Worm (Caenorhabditis elegans) whole organism, late embryonic: ENCODE results near the gene T03F6.9.

Source experiments
- C08G9.2 ChIP-seq: sonication (generic microtip); optimal IDR thresholded peaks from 2 replicates; lab custom pipeline; 2016; ENCODE audit warnings: mild to moderate bottlenecking, missing genetic modification characterization, moderate library complexity, missing compliant biosample characterization
- C38D4.7 ChIP-seq: fragments of 200-800 bp; sonication (Bioruptor generic); optimal IDR thresholded peaks from 2 replicates; lab custom pipeline; 2018; ENCODE audit warnings: mild to moderate bottlenecking, missing genetic modification characterization, moderate library complexity, missing compliant biosample characterization
- F13H6.1 ChIP-seq: sonication (generic microtip); optimal IDR thresholded peaks from 2 replicates; lab custom pipeline; 2016; ENCODE audit warnings: missing genetic modification characterization, missing compliant biosample characterization
- Y22D7AL.16 ChIP-seq: sonication (generic microtip); optimal IDR thresholded peaks from 2 replicates; lab custom pipeline; 2016; ENCODE audit warnings: missing genetic modification characterization, missing compliant biosample characterization
- ahr-1 ChIP-seq: sonication (generic microtip); optimal IDR thresholded peaks from 2 replicates; lab custom pipeline; 2016; ENCODE audit warnings: missing genetic modification characterization, missing compliant biosample characterization
- ceh-14 ChIP-seq: sonication (generic microtip); optimal IDR thresholded peaks from 2 replicates; lab custom pipeline; 2016; ENCODE audit warnings: missing genotype, missing genetic modification characterization, missing compliant biosample characterization
- ceh-18 ChIP-seq: sonication (generic microtip); optimal IDR thresholded peaks from 2 replicates; lab custom pipeline; 2016; ENCODE audit warnings: missing genetic modification characterization, missing compliant biosample characterization
- ceh-19 ChIP-seq: fragments of 200-800 bp; sonication (Bioruptor generic); optimal IDR thresholded peaks from 2 replicates; lab custom pipeline; 2018; ENCODE audit warnings: mild to moderate bottlenecking, missing genetic modification characterization, missing compliant biosample characterization
- ceh-22 ChIP-seq: sonication (generic microtip); optimal IDR thresholded peaks from 2 replicates; lab custom pipeline; 2017; ENCODE audit warnings: missing biosample characterization, missing genetic modification characterization
- ceh-30 ChIP-seq: fragments of 150-350 bp; optimal IDR thresholded peaks from 2 replicates; lab custom pipeline; 2014; ENCODE audit warnings: missing biosample characterization, missing genetic modification characterization
- ceh-34 ChIP-seq: sonication (generic microtip); optimal IDR thresholded peaks from 2 replicates; lab custom pipeline; 2016; ENCODE audit warnings: mild to moderate bottlenecking, missing genetic modification characterization, missing compliant biosample characterization
- ceh-45 ChIP-seq: fragments of 200-800 bp; sonication (Bioruptor generic); IDR thresholded peaks from 2 replicates; pipeline ENCODE4 v1.3.6; 2022; ENCODE audit warnings: missing genetic modification reagents, missing genetic modification characterization, missing compliant biosample characterization
- ceh-48 ChIP-seq: sonication (generic microtip); optimal IDR thresholded peaks from 2 replicates; lab custom pipeline; 2016; ENCODE audit warnings: missing genetic modification characterization, inconsistent platforms, missing compliant biosample characterization
- ceh-6 ChIP-seq: fragments of 200-800 bp; sonication (Bioruptor generic); optimal IDR thresholded peaks from 2 replicates; lab custom pipeline; 2018; ENCODE audit warnings: mild to moderate bottlenecking, missing genetic modification characterization, missing compliant biosample characterization
- dmd-4 ChIP-seq: sonication (generic microtip); optimal IDR thresholded peaks from 2 replicates; lab custom pipeline; 2016; ENCODE audit warnings: borderline replicate concordance, missing genetic modification characterization, missing compliant biosample characterization
- dve-1 ChIP-seq: sonication (generic microtip); optimal IDR thresholded peaks from 2 replicates; lab custom pipeline; 2017; ENCODE audit warnings: antibody characterized with exemption, mild to moderate bottlenecking, missing genetic modification characterization, missing compliant biosample characterization
- elt-2 ChIP-seq: sonication (generic microtip); optimal IDR thresholded peaks from 2 replicates; lab custom pipeline; 2016; ENCODE audit warnings: missing genetic modification reagents, missing genetic modification characterization, missing compliant biosample characterization
- elt-4 ChIP-seq: sonication (generic microtip); optimal IDR thresholded peaks from 2 replicates; lab custom pipeline; 2016; ENCODE audit warnings: missing genetic modification characterization, missing compliant biosample characterization
- fax-1 ChIP-seq: sonication (generic microtip); optimal IDR thresholded peaks from 2 replicates; lab custom pipeline; 2016; ENCODE audit warnings: missing genotype, missing genetic modification characterization, missing compliant biosample characterization
- fkh-10 ChIP-seq: fragments of 150-350 bp; optimal IDR thresholded peaks from 2 replicates; lab custom pipeline; 2014; ENCODE audit warnings: missing biosample characterization, missing genetic modification reagents, missing genetic modification characterization
- fkh-6 ChIP-seq: sonication (generic microtip); optimal IDR thresholded peaks from 2 replicates; lab custom pipeline; 2016; ENCODE audit warnings: missing genetic modification characterization, missing compliant biosample characterization
- hlh-13 ChIP-seq: fragments of 200-800 bp; sonication (Bioruptor generic); optimal IDR thresholded peaks from 2 replicates; lab custom pipeline; 2018; ENCODE audit warnings: mild to moderate bottlenecking, missing genetic modification characterization, missing compliant biosample characterization
- hlh-6 ChIP-seq: sonication (generic microtip); optimal IDR thresholded peaks from 2 replicates; lab custom pipeline; 2016; ENCODE audit warnings: missing genotype, missing genetic modification characterization, missing compliant biosample characterization
- lim-6 ChIP-seq: sonication (generic microtip); optimal IDR thresholded peaks from 2 replicates; lab custom pipeline; 2016; ENCODE audit warnings: missing genetic modification characterization, missing compliant biosample characterization
- lin-11 ChIP-seq: fragments of 200-800 bp; sonication (Bioruptor generic); optimal IDR thresholded peaks from 2 replicates; lab custom pipeline; 2018; ENCODE audit warnings: mild to moderate bottlenecking, missing genetic modification characterization, missing compliant biosample characterization
- madf-2 ChIP-seq: sonication (generic microtip); optimal IDR thresholded peaks from 2 replicates; lab custom pipeline; 2017; ENCODE audit warnings: missing genetic modification characterization, missing compliant biosample characterization
- mec-3 ChIP-seq: sonication (generic microtip); optimal IDR thresholded peaks from 2 replicates; lab custom pipeline; 2016; ENCODE audit warnings: borderline replicate concordance, missing genetic modification characterization, missing compliant biosample characterization
- nhr-11 ChIP-seq: fragments of 150-350 bp; optimal IDR thresholded peaks from 2 replicates; lab custom pipeline; 2014; ENCODE audit warnings: missing biosample characterization, missing genetic modification characterization
- nhr-232 ChIP-seq: sonication (generic microtip); optimal IDR thresholded peaks from 2 replicates; lab custom pipeline; 2016; ENCODE audit warnings: missing genetic modification characterization, missing compliant biosample characterization
- npax-4 ChIP-seq: sonication (generic microtip); optimal IDR thresholded peaks from 2 replicates; lab custom pipeline; 2016; ENCODE audit warnings: missing genetic modification characterization, missing compliant biosample characterization
- odd-2 ChIP-seq: sonication (generic microtip); optimal IDR thresholded peaks from 2 replicates; lab custom pipeline; 2017; ENCODE audit warnings: antibody characterized with exemption, mild to moderate bottlenecking, missing genetic modification characterization, missing compliant biosample characterization
- pat-9 ChIP-seq: fragments of 200-800 bp; sonication (Bioruptor generic); optimal IDR thresholded peaks from 2 replicates; lab custom pipeline; 2018; ENCODE audit warnings: mild to moderate bottlenecking, missing genetic modification characterization, moderate library complexity, missing compliant biosample characterization
- pax-1 ChIP-seq: fragments of 150-350 bp; optimal IDR thresholded peaks from 2 replicates; lab custom pipeline; 2014; ENCODE audit warnings: missing biosample characterization, missing genetic modification characterization
- pha-2 ChIP-seq: sonication (generic microtip); optimal IDR thresholded peaks from 2 replicates; lab custom pipeline; 2017; ENCODE audit warnings: mild to moderate bottlenecking, missing genetic modification characterization, missing compliant biosample characterization
- ref-2 ChIP-seq: sonication (generic microtip); optimal IDR thresholded peaks from 2 replicates; lab custom pipeline; 2016; ENCODE audit warnings: missing genetic modification characterization, missing compliant biosample characterization
- rnt-1 ChIP-seq: sonication (generic microtip); optimal IDR thresholded peaks from 2 replicates; lab custom pipeline; 2016; ENCODE audit warnings: missing genetic modification characterization, missing compliant biosample characterization
- sdc-2 ChIP-seq: sonication (generic microtip); optimal IDR thresholded peaks from 2 replicates; lab custom pipeline; 2016; ENCODE audit warnings: missing genotype, missing genetic modification characterization, missing compliant biosample characterization
- syd-9 ChIP-seq: sonication (generic microtip); optimal IDR thresholded peaks from 2 replicates; lab custom pipeline; 2016; ENCODE audit warnings: mild to moderate bottlenecking, missing genetic modification characterization, moderate library complexity, missing compliant biosample characterization
- ttx-3 ChIP-seq: sonication (generic microtip); optimal IDR thresholded peaks from 2 replicates; lab custom pipeline; 2016; ENCODE audit warnings: missing genetic modification reagents, missing genetic modification characterization, missing compliant biosample characterization
- unc-3 ChIP-seq, 2 experiments: fragments of 200-800 bp in 1 of 2; sonication (Bioruptor generic) in 1 of 2; sonication (generic microtip) in 1 of 2; conservative IDR thresholded peaks in 1 of 2; optimal IDR thresholded peaks in 1 of 2; 2 replicates each; pipeline versions ENCODE4 v1.3.6 to Lab custom; 2016 to 2022; ENCODE audit warnings: missing compliant biosample characterization in 2 of 2, missing genetic modification characterization in 2 of 2, missing genetic modification reagents in 1 of 2
- unc-55 ChIP-seq: sonication (generic microtip); optimal IDR thresholded peaks from 2 replicates; lab custom pipeline; 2017; ENCODE audit warnings: missing biosample characterization, missing genetic modification reagents, missing genetic modification characterization
- ztf-16 ChIP-seq: sonication (generic microtip); optimal IDR thresholded peaks from 2 replicates; lab custom pipeline; 2017; ENCODE audit warnings: missing genetic modification characterization, missing compliant biosample characterization

T03F6.9 gene

DNA sequence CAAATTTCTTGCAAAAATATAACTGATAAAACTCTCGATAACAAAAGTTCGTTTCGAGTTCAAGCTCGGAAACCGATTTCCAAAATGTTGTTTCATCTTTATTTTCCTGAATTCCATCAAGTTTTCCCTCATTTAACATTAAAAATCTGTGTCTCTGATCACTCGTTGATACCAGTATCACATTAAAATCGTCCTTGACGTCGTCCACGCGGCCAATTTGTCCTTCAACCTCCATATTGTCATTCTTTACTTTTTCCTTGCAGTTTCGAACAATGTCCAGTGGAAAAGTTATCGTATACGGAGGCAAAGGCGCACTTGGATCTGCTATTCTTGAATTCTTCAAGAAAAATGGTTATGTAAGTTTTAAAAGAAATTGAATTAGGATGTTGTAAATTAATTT, 22.8 kb upstream of the T03F6.9 start, which contains the start of gene qdpr-1:
qdpr-1 (plus strand) TSS at position 264 of the 400 bp plus-strand sequence.
- TF ChIP-seq fax-1 (tag; lab: Kevin White, UChicago) = no peak
- TF ChIP-seq npax-4 = no peak
- no peak for TF ChIP-seq pat-9
- TF ChIP-seq fkh-6 (tag; lab: Kevin White, UChicago) = no peak
- no peak for TF ChIP-seq ceh-22 (tag; lab: Kevin White, UChicago)
- no peak for TF ChIP-seq lim-6 (tag; lab: Kevin White, UChicago)
- no peak for TF ChIP-seq ceh-19 (GFP tag; lab: Kevin White, UChicago)
- TF ChIP-seq ceh-18 = no peak
- no peak for TF ChIP-seq ttx-3 (tag; lab: Kevin White, UChicago)
- no peak for TF ChIP-seq hlh-13
- no peak for TF ChIP-seq ztf-16 (tag; lab: Kevin White, UChicago)
- no peak for TF ChIP-seq odd-2 (tag; lab: Kevin White, UChicago)
- TF ChIP-seq ceh-14 (tag; lab: Kevin White, UChicago) = no peak
- no peak for TF ChIP-seq nhr-232
- TF ChIP-seq nhr-11 = no peak
- TF ChIP-seq ahr-1 (tag; lab: Kevin White, UChicago) = no peak
- TF ChIP-seq unc-3 (GFP tag; conservative IDR thresholded peaks at IDR 0.05; lab: Robert Waterston, UW) = no peak
- no peak for TF ChIP-seq unc-3 (tag; optimal IDR thresholded peaks at IDR 0.05; lab: Kevin White, UChicago)
- no peak for TF ChIP-seq ref-2 (tag; lab: Kevin White, UChicago)
- TF ChIP-seq unc-55 (GFP tag; lab: Kevin White, UChicago) = no peak

ce11 chrIII:13393239-13393638, 22.4 kb upstream of the T03F6.9 start, which contains the start of gene dnj-17:
Gene dnj-17, minus strand, starts transcription at chrIII:13393339.
- TF ChIP-seq rnt-1 (tag; lab: Kevin White, UChicago) (no peak), hlh-6 (no peak), madf-2 (tag; lab: Kevin White, UChicago) (no peak), F13H6.1 (tag; lab: Kevin White, UChicago) (no peak), C08G9.2 (tag; lab: Kevin White, UChicago) (no peak), pha-2 (tag; lab: Kevin White, UChicago) (no peak), pat-9 (no peak), fkh-10 (no peak), elt-4 (tag; lab: Kevin White, UChicago) (no peak), ceh-30 (no peak), syd-9 (tag; lab: Kevin White, UChicago) (no peak), ceh-14 (tag; lab: Kevin White, UChicago) (no peak), pax-1 (tag; lab: Kevin White, UChicago) (no peak), sdc-2 (tag; lab: Kevin White, UChicago) (no peak), mec-3 (no peak)
- TF ChIP-seq, all 69 proteins: peak for 0

ce11 chrIII:13390789-13391188, 19.9 kb upstream of the T03F6.9 start:
- TF ChIP-seq hlh-6 (no peak), ref-2 (tag; lab: Kevin White, UChicago) (no peak), odd-2 (tag; lab: Kevin White, UChicago) (no peak), ceh-6 (no peak), dve-1 (tag; lab: Kevin White, UChicago) (no peak), ceh-34 (tag; lab: Kevin White, UChicago) (no peak), Y22D7AL.16 (tag; lab: Kevin White, UChicago) (no peak), elt-4 (tag; lab: Kevin White, UChicago) (no peak), ceh-45 (GFP tag; lab: Robert Waterston, UW) (no peak), C38D4.7 (no peak), ceh-19 (GFP tag; lab: Kevin White, UChicago) (no peak), lin-11 (tag; lab: Kevin White, UChicago) (no peak), ceh-48 (tag; lab: Kevin White, UChicago) (no peak), dmd-4 (no peak), ceh-18 (no peak), elt-2 (tag; lab: Kevin White, UChicago) (no peak)
